Fruit fly (Drosophila melanogaster) whole organism, embryonic: ENCODE data around the gene ewg.

Experiments used
- ATbp ChIP-seq: fragments of 200-800 bp; sonication (Bioruptor generic); optimal IDR thresholded peaks from 2 replicates; lab custom pipeline; 2017; ENCODE audit warnings: missing biosample characterization, mild to moderate bottlenecking, missing genetic modification characterization, missing genetic modification reagents
- Adf1 ChIP-seq: fragments of 200-800 bp; sonication (Bioruptor generic); IDR thresholded peaks from 2 replicates; pipeline ENCODE4 v1.3.6; 2022; ENCODE audit warnings: missing biosample characterization, missing genetic modification characterization
- Awh ChIP-seq: fragments of 200-800 bp; sonication (Bioruptor generic); IDR thresholded peaks from 2 replicates; pipeline ENCODE4, ENCODE4 v1.3.6; 2022; ENCODE audit warnings: missing biosample characterization, missing genetic modification characterization
- CG10274 ChIP-seq: fragments of 200-800 bp; sonication (Bioruptor generic); optimal IDR thresholded peaks from 3 replicates; lab custom pipeline; 2017; ENCODE audit warnings: missing biosample characterization, mild to moderate bottlenecking, missing genetic modification characterization
- CG13624 ChIP-seq: fragments of 200-800 bp; sonication (Bioruptor generic); optimal IDR thresholded peaks from 2 replicates; lab custom pipeline; 2016; ENCODE audit warnings: missing biosample characterization, missing genetic modification characterization
- CG13775 ChIP-seq: fragments of 200-800 bp; sonication (Bioruptor generic); optimal IDR thresholded peaks from 3 replicates; lab custom pipeline; 2017; ENCODE audit warnings: missing biosample characterization, mild to moderate bottlenecking, missing genetic modification characterization
- CG16815 ChIP-seq: fragments of 200-800 bp; sonication (Bioruptor generic); optimal IDR thresholded peaks from 3 replicates; lab custom pipeline; 2017; ENCODE audit warnings: missing biosample characterization, mild to moderate bottlenecking, missing genetic modification characterization
- CG17385 ChIP-seq: fragments of 200-800 bp; sonication (Bioruptor generic); optimal IDR thresholded peaks from 3 replicates; lab custom pipeline; 2018; ENCODE audit warnings: missing biosample characterization, mild to moderate bottlenecking, missing genetic modification characterization
- CG17802 ChIP-seq: fragments of 200-800 bp; sonication (Bioruptor generic); optimal IDR thresholded peaks from 2 replicates; lab custom pipeline; 2018; ENCODE audit warnings: missing biosample characterization, mild to moderate bottlenecking, missing genetic modification characterization, moderate library complexity
- CG2120 ChIP-seq: fragments of 200-800 bp; sonication (Bioruptor generic); optimal IDR thresholded peaks from 3 replicates; lab custom pipeline; 2016; ENCODE audit warnings: missing biosample characterization, missing genetic modification characterization
- CG2875 ChIP-seq: fragments of 200-800 bp; sonication (Bioruptor generic); optimal IDR thresholded peaks from 2 replicates; lab custom pipeline; 2017; ENCODE audit warnings: missing biosample characterization, mild to moderate bottlenecking, missing genetic modification characterization, missing genetic modification reagents
- CG34422 ChIP-seq: fragments of 200-800 bp; sonication (Bioruptor generic); IDR thresholded peaks from 3 replicates; pipeline ENCODE4 v1.3.6; 2022; ENCODE audit warnings: missing biosample characterization, missing genetic modification characterization
- CG4328 ChIP-seq: fragments of 200-800 bp; sonication (Bioruptor generic); optimal IDR thresholded peaks from 3 replicates; lab custom pipeline; 2017; ENCODE audit warnings: missing biosample characterization, missing genetic modification reagents, missing genetic modification characterization
- CG6791 ChIP-seq: fragments of 200-800 bp; sonication (Bioruptor generic); IDR thresholded peaks from 3 replicates; pipeline ENCODE4 v1.3.6; 2022; ENCODE audit warnings: missing biosample characterization, missing genetic modification characterization; ENCODE audit not compliant: partially characterized antibody
- CG7357 ChIP-seq: fragments of 200-800 bp; sonication (Bioruptor generic); IDR thresholded peaks from 3 replicates; pipeline ENCODE4 v1.3.6; 2022; ENCODE audit warnings: missing biosample characterization, missing genetic modification characterization
- CG7786 ChIP-seq: fragments of 200-800 bp; sonication (Bioruptor generic); optimal IDR thresholded peaks from 2 replicates; lab custom pipeline; 2016; ENCODE audit warnings: missing biosample characterization, missing genetic modification characterization
- CG7839 ChIP-seq: fragments of 200-800 bp; sonication (Bioruptor generic); optimal IDR thresholded peaks from 3 replicates; lab custom pipeline; 2018; ENCODE audit warnings: missing biosample characterization, mild to moderate bottlenecking, missing genetic modification characterization, moderate library complexity
- CG8944 ChIP-seq: fragments of 200-800 bp; sonication (Bioruptor generic); optimal IDR thresholded peaks from 3 replicates; lab custom pipeline; 2016; ENCODE audit warnings: missing biosample characterization, missing genetic modification characterization
- CG9215 ChIP-seq: fragments of 200-800 bp; sonication (Bioruptor generic); IDR thresholded peaks from 2 replicates; pipeline ENCODE4 v1.3.6; 2022; ENCODE audit warnings: missing biosample characterization, missing genetic modification characterization
- CG9817 ChIP-seq: fragments of 200-800 bp; sonication (Bioruptor generic); optimal IDR thresholded peaks from 2 replicates; lab custom pipeline; 2018; ENCODE audit warnings: missing biosample characterization, mild to moderate bottlenecking, missing genetic modification characterization, moderate library complexity
- D19B ChIP-seq: fragments of 200-800 bp; sonication (Bioruptor generic); optimal IDR thresholded peaks from 2 replicates; lab custom pipeline; 2017; ENCODE audit warnings: missing biosample characterization, mild to moderate bottlenecking, missing genetic modification characterization
- Dfd ChIP-seq, 2 experiments: fragments of >200 bp; optimal IDR thresholded peaks; 2 replicates each; lab custom pipeline; 2017; ENCODE audit warnings: missing biosample characterization in 2 of 2, missing genetic modification characterization in 2 of 2
- E2f2 ChIP-seq: fragments of 200-800 bp; sonication (Bioruptor generic); IDR thresholded peaks from 2 replicates; pipeline ENCODE4 v1.3.6; 2022; ENCODE audit warnings: missing biosample characterization, missing genetic modification characterization
- Kr ChIP-seq: fragments of 200-800 bp; sonication (Bioruptor generic); optimal IDR thresholded peaks from 2 replicates; lab custom pipeline; 2017; ENCODE audit warnings: missing biosample characterization, mild to moderate bottlenecking, missing genetic modification characterization
- Rfx ChIP-seq: fragments of 200-800 bp; sonication (Bioruptor generic); IDR thresholded peaks from 2 replicates; pipeline ENCODE4 v1.3.6; 2022; ENCODE audit warnings: missing biosample characterization, missing genetic modification characterization
- Sox100B ChIP-seq: fragments of 200-800 bp; sonication (Bioruptor generic); optimal IDR thresholded peaks from 3 replicates; lab custom pipeline; 2018; ENCODE audit warnings: missing biosample characterization, mild to moderate bottlenecking, missing genetic modification characterization
- ap ChIP-seq: fragments of 200-800 bp; sonication (Bioruptor generic); IDR thresholded peaks from 2 replicates; pipeline ENCODE4 v1.3.6; 2022; ENCODE audit warnings: missing biosample characterization, missing genetic modification characterization
- ash1 ChIP-seq: fragments of 200-800 bp; sonication (Bioruptor generic); optimal IDR thresholded peaks from 2 replicates; lab custom pipeline; 2018; ENCODE audit warnings: missing biosample characterization, mild to moderate bottlenecking, missing genetic modification characterization
- chif ChIP-seq, 2 experiments: fragments of 200-800 bp; sonication (Bioruptor generic); optimal IDR thresholded peaks; 3 replicates each; lab custom pipeline; 2016; ENCODE audit warnings: missing biosample characterization in 2 of 2, missing genetic modification characterization in 2 of 2
- corto ChIP-seq: fragments of 200-800 bp; sonication (Bioruptor generic); optimal IDR thresholded peaks from 2 replicates; lab custom pipeline; 2016; ENCODE audit warnings: missing biosample characterization, mild to moderate bottlenecking, missing genetic modification characterization, moderate library complexity
- cwo ChIP-seq: fragments of 200-800 bp; sonication (Bioruptor generic); optimal IDR thresholded peaks from 3 replicates; lab custom pipeline; 2017; ENCODE audit warnings: missing biosample characterization, missing genetic modification characterization, mild to moderate bottlenecking, moderate library complexity, missing genetic modification reagents
- da ChIP-seq: fragments of 200-800 bp; sonication (Bioruptor generic); optimal IDR thresholded peaks from 2 replicates; lab custom pipeline; 2016; ENCODE audit warnings: missing biosample characterization, missing genetic modification characterization
- en ChIP-seq: fragments of 200-800 bp; sonication (Bioruptor generic); optimal IDR thresholded peaks from 2 replicates; lab custom pipeline; 2016; ENCODE audit warnings: missing biosample characterization, missing genetic modification characterization
- esg ChIP-seq: fragments of 200-800 bp; sonication (Bioruptor generic); conservative IDR thresholded peaks from 2 replicates; pipeline ENCODE4 v1.3.6; 2022; ENCODE audit warnings: missing biosample characterization, missing genetic modification characterization
- gcm2 ChIP-seq: fragments of 200-800 bp; sonication (Bioruptor generic); optimal IDR thresholded peaks from 2 replicates; lab custom pipeline; 2016; ENCODE audit warnings: missing biosample characterization, missing genetic modification characterization
- hbn ChIP-seq: fragments of 200-800 bp; sonication (Bioruptor generic); IDR thresholded peaks from 2 replicates; pipeline ENCODE4 v1.3.6; 2022; ENCODE audit warnings: missing biosample characterization, missing genetic modification characterization; ENCODE audit not compliant: partially characterized antibody
- hth ChIP-seq: fragments of >200 bp; optimal IDR thresholded peaks from 2 replicates; lab custom pipeline; 2017; ENCODE audit warnings: inconsistent platforms
- jumu ChIP-seq: fragments of 200-800 bp; sonication (Bioruptor generic); optimal IDR thresholded peaks from 3 replicates; lab custom pipeline; 2016; ENCODE audit warnings: missing biosample characterization, missing genetic modification characterization
- kay ChIP-seq: fragments of 200-800 bp; sonication (Bioruptor generic); optimal IDR thresholded peaks from 2 replicates; lab custom pipeline; 2016; ENCODE audit warnings: missing biosample characterization, missing genetic modification characterization
- kni ChIP-seq: fragments of 200-800 bp; sonication (Bioruptor generic); optimal IDR thresholded peaks from 3 replicates; lab custom pipeline; 2017; ENCODE audit warnings: mild to moderate bottlenecking, missing biosample characterization, missing genetic modification reagents, missing genetic modification characterization
- mam ChIP-seq: fragments of 200-800 bp; sonication (Bioruptor generic); optimal IDR thresholded peaks from 3 replicates; lab custom pipeline; 2016; ENCODE audit warnings: missing biosample characterization, missing genetic modification characterization
- odd ChIP-seq: fragments of 200-800 bp; sonication (Bioruptor generic); optimal IDR thresholded peaks from 2 replicates; lab custom pipeline; 2017; ENCODE audit warnings: missing biosample characterization, mild to moderate bottlenecking, missing genetic modification characterization
- org-1 ChIP-seq: fragments of 200-800 bp; sonication (Bioruptor generic); optimal IDR thresholded peaks from 2 replicates; lab custom pipeline; 2017; ENCODE audit warnings: missing biosample characterization, missing genetic modification characterization
- pan ChIP-seq, 4 experiments: fragments of >200 bp in 3 of 4; fragments of 200-800 bp in 1 of 4; sonication (Bioruptor generic) in 1 of 4; optimal IDR thresholded peaks in 3 of 4; IDR thresholded peaks in 1 of 4; 2 replicates each; pipeline versions ENCODE4 v1.3.6 to Lab custom; 2017 to 2022; ENCODE audit warnings: missing biosample characterization in 2 of 4, missing genetic modification characterization in 2 of 4, mixed read lengths in 1 of 4
- pho ChIP-seq: fragments of 200-800 bp; sonication (Bioruptor generic); optimal IDR thresholded peaks from 2 replicates; lab custom pipeline; 2016; ENCODE audit warnings: missing biosample characterization, missing genetic modification characterization
- repo ChIP-seq: fragments of 200-800 bp; sonication (Bioruptor generic); optimal IDR thresholded peaks from 2 replicates; lab custom pipeline; 2016; ENCODE audit warnings: missing biosample characterization, missing genetic modification characterization
- slbo ChIP-seq: fragments of 200-800 bp; sonication (Bioruptor generic); IDR thresholded peaks from 2 replicates; pipeline ENCODE4 v1.3.6; 2022; ENCODE audit warnings: missing biosample characterization, missing genetic modification characterization
- ssp ChIP-seq: fragments of 200-800 bp; sonication (Bioruptor generic); IDR thresholded peaks from 2 replicates; pipeline ENCODE4 v1.3.6; 2022; ENCODE audit warnings: missing biosample characterization, missing genetic modification characterization
- tna ChIP-seq: fragments of 200-800 bp; sonication (Bioruptor generic); IDR thresholded peaks from 2 replicates; pipeline ENCODE4 v1.3.6; 2022; ENCODE audit warnings: missing biosample characterization, missing genetic modification characterization; ENCODE audit not compliant: partially characterized antibody
- toy ChIP-seq: fragments of 200-800 bp; sonication (Bioruptor generic); IDR thresholded peaks from 2 replicates; pipeline ENCODE4 v1.3.6; 2022; ENCODE audit warnings: missing biosample characterization, missing genetic modification characterization
- tx ChIP-seq: fragments of 200-800 bp; sonication (Bioruptor generic); optimal IDR thresholded peaks from 2 replicates; lab custom pipeline; 2016; ENCODE audit warnings: missing biosample characterization, missing genetic modification characterization
- wor ChIP-seq: fragments of 200-800 bp; sonication (Bioruptor generic); IDR thresholded peaks from 2 replicates; pipeline ENCODE4 v1.3.6; 2022; ENCODE audit warnings: missing biosample characterization, missing genetic modification characterization

ewg gene

dm6 chrX:245802-246201 is 33.7 kb downstream of the ewg start, which contains the start of the genes CG3038 and G9a (continued):
- TF ChIP-seq CG8944 (GFP tag; lab: Kevin White, UChicago) (peak; percentile 14), tx (GFP tag; lab: Kevin White, UChicago) (no peak), odd (GFP tag; lab: Kevin White, UChicago) (no peak), Kr (no peak), CG9215 (GFP tag; lab: Robert Waterston, UW) (no peak), jumu (peak; percentile 31), ash1 (GFP tag; lab: Kevin White, UChicago) (no peak), ATbp (GFP tag; lab: Kevin White, UChicago) (no peak), D19B (GFP tag; lab: Kevin White, UChicago) (no peak), gcm2 (GFP tag; lab: Kevin White, UChicago) (peak; percentile 50), chif (GFP tag; optimal IDR thresholded peaks at IDR 0.05; lab: Kevin White, UChicago) (peak in 1 of 2 experiments; percentile 21), CG34422 (no peak), CG2875 (GFP tag; lab: Kevin White, UChicago) (no peak), CG10274 (GFP tag; lab: Kevin White, UChicago) (no peak), esg (GFP tag; lab: Robert Waterston, UW) (no peak), Dfd (GFP tag; optimal IDR thresholded peaks at IDR 0.05; lab: Kevin White, UChicago) (no peak), CG4328 (GFP tag; lab: Kevin White, UChicago) (no peak), ssp (no peak), pan (optimal IDR thresholded peaks at IDR 0.05; lab: Kevin White, UChicago) (no peak), pan (GFP tag; optimal IDR thresholded peaks at IDR 0.05 in 1 of 2, IDR thresholded peaks at IDR 0.05 in 1 of 2) (no peak), Sox100B (GFP tag; lab: Kevin White, UChicago) (no peak), hth (lab: Kevin White, UChicago) (no peak), CG2120 (GFP tag; lab: Kevin White, UChicago) (peak; percentile 47), ap (GFP tag; lab: Robert Waterston, UW) (no peak), repo (GFP tag; lab: Kevin White, UChicago) (peak; percentile 26), CG6791 (GFP tag; lab: Robert Waterston, UW) (no peak), CG16815 (GFP tag; lab: Kevin White, UChicago) (no peak), wor (GFP tag; lab: Robert Waterston, UW) (no peak), CG7357 (GFP tag; lab: Robert Waterston, UW) (no peak), CG7786 (GFP tag; lab: Kevin White, UChicago) (no peak), cwo (no peak), org-1 (GFP tag; lab: Kevin White, UChicago) (no peak), Awh (GFP tag; lab: Robert Waterston, UW) (no peak), CG9817 (tag; lab: Kevin White, UChicago) (no peak), Rfx (no peak), slbo (GFP tag; lab: Robert Waterston, UW) (no peak), kni (GFP tag; lab: Kevin White, UChicago) (no peak), toy (GFP tag; lab: Robert Waterston, UW) (no peak), tna (GFP tag; lab: Robert Waterston, UW) (no peak), corto (no peak), CG7839 (tag; lab: Kevin White, UChicago) (peak; percentile 24), en (GFP tag; lab: Kevin White, UChicago) (no peak), da (GFP tag; lab: Kevin White, UChicago) (no peak), mam (peak; percentile 55), pho (GFP tag; lab: Kevin White, UChicago) (peak; percentile 10), CG13624 (GFP tag; lab: Kevin White, UChicago) (peak; percentile 69), hbn (no peak), CG17802 (tag; lab: Kevin White, UChicago) (no peak), kay (GFP tag; lab: Kevin White, UChicago) (no peak), Adf1 (GFP tag; lab: Robert Waterston, UW) (no peak), CG17385 (GFP tag; lab: Kevin White, UChicago) (no peak), CG13775 (GFP tag; lab: Kevin White, UChicago) (peak; percentile 8), E2f2 (GFP tag; lab: Robert Waterston, UW) (no peak)
